Fruit fly (Drosophila melanogaster) S2 (cell line): ENCODE measurements around the gene Cpr65Az.
"Not testable (repeated sequence)": the region's sequence is repeated elsewhere in the genome, so short reads cannot be mapped to it uniquely, and the experiment has no call there.

Source experiments
- CG8478 ChIP-seq: fragments of >200 bp; optimal IDR thresholded peaks from 2 replicates; lab custom pipeline; 2018
- CTCF ChIP-seq, 2 experiments: fragments of >200 bp; optimal IDR thresholded peaks; 2 replicates each; lab custom pipeline; 2018

The Cpr65Az gene

dm6 chr3L:6140771-6141472, 19.7 kb upstream of the Cpr65Az start:
- no peak for TF ChIP-seq CTCF (optimal IDR thresholded peaks at IDR 0.05; lab: Kevin White, UChicago)
- no peak for TF ChIP-seq CG8478

- TF ChIP-seq CTCF (optimal IDR thresholded peaks at IDR 0.05; lab: Kevin White, UChicago), result no peak
Observed at dm6 chr3L:6141538-6141937, 19.1 kb upstream of the Cpr65Az start.

- TF ChIP-seq CG8478, result no peak
- no peak for TF ChIP-seq CTCF (optimal IDR thresholded peaks at IDR 0.05; lab: Kevin White, UChicago)
Observed at dm6 chr3L:6142313-6142712, 18.3 kb upstream of the Cpr65Az start, which contains the start of gene Cpr65Aw. TSS of gene Cpr65Aw (minus strand) at chr3L:6142413.

dm6 chr3L:6143188-6143755, 17.3 kb upstream of the Cpr65Az start, which contains the start of gene Lcp65Ad:
TSS of gene Lcp65Ad (plus strand) at chr3L:6143395.
- TF ChIP-seq CG8478 (no peak), CTCF (optimal IDR thresholded peaks at IDR 0.05; lab: Kevin White, UChicago) (no peak)

- TF ChIP-seq CG8478 (no peak), CTCF (optimal IDR thresholded peaks at IDR 0.05; lab: Kevin White, UChicago) (no peak)
Observed at dm6 chr3L:6144769-6145220, 15.8 kb upstream of the Cpr65Az start, which contains the start of gene Lcp65Ac. TSS of gene Lcp65Ac (plus strand) at chr3L:6144819.

- not testable (repeated sequence) for TF ChIP-seq CTCF (optimal IDR thresholded peaks at IDR 0.05; lab: Kevin White, UChicago); CG8478
Observed at dm6 chr3L:6146374-6146773, 14.2 kb upstream of the Cpr65Az start, which contains the start of gene Lcp65Ab2. TSS of gene Lcp65Ab2 (plus strand) at chr3L:6146674.

- TF ChIP-seq CG8478; CTCF (optimal IDR thresholded peaks at IDR 0.05; lab: Kevin White, UChicago): not testable (repeated sequence)
Observed at dm6 chr3L:6147887-6148286, 12.7 kb upstream of the Cpr65Az start, which contains the start of gene Cpr65Ax1. TSS of gene Cpr65Ax1 (minus strand) at chr3L:6147987.

dm6 chr3L:6149248-6149647, 11.4 kb upstream of the Cpr65Az start, which contains the start of gene Lcp65Ab1:
TSS of gene Lcp65Ab1 (plus strand) at chr3L:6149548.
- TF ChIP-seq CG8478; CTCF (optimal IDR thresholded peaks at IDR 0.05; lab: Kevin White, UChicago): not testable (repeated sequence)

- not testable (repeated sequence) for TF ChIP-seq CTCF (optimal IDR thresholded peaks at IDR 0.05; lab: Kevin White, UChicago); CG8478
Observed at dm6 chr3L:6150757-6151354, 9.8 kb upstream of the Cpr65Az start, which contains the start of the genes Cpr65Ax2 and Lcp65Aa. TSS of gene Cpr65Ax2 (minus strand) at chr3L:6150857. TSS of gene Lcp65Aa (plus strand) at chr3L:6151304.

dm6 chr3L:6152531-6152930, 8.1 kb upstream of the Cpr65Az start, which contains the start of gene Acp65Aa:
TSS of gene Acp65Aa (minus strand) at chr3L:6152745.
- TF ChIP-seq CG8478 (no peak), CTCF (optimal IDR thresholded peaks at IDR 0.05; lab: Kevin White, UChicago) (no peak)

- TF ChIP-seq CG8478 (no peak), CTCF (optimal IDR thresholded peaks at IDR 0.05; lab: Kevin White, UChicago) (no peak)
Observed at dm6 chr3L:6154951-6155394, 5.6 kb upstream of the Cpr65Az start.

dm6 chr3L:6157327-6158032, 3.1 kb upstream of the Cpr65Az start, which contains the start of gene CG13297:
TSS of gene CG13297 (minus strand) at chr3L:6157377.
- TF ChIP-seq CG8478 (no peak), CTCF (optimal IDR thresholded peaks at IDR 0.05; lab: Kevin White, UChicago) (no peak)

- TF ChIP-seq CTCF (optimal IDR thresholded peaks at IDR 0.05; lab: Kevin White, UChicago) (no peak), CG8478 (no peak)
Observed at dm6 chr3L:6158530-6158929, 2.1 kb upstream of the Cpr65Az start, which contains the start of gene Cpr65Ay. TSS of gene Cpr65Ay (minus strand) at chr3L:6158630.

- no peak for TF ChIP-seq CG8478
- no peak for TF ChIP-seq CTCF (optimal IDR thresholded peaks at IDR 0.05; lab: Kevin White, UChicago)
Observed at dm6 chr3L:6159863-6160262, 751 bp upstream of the Cpr65Az start.

- TF ChIP-seq CG8478 (no peak), CTCF (optimal IDR thresholded peaks at IDR 0.05; lab: Kevin White, UChicago) (no peak)
Observed at dm6 chr3L:6161997-6162396, 1.4 kb downstream of the Cpr65Az start.
